Fruit fly (Drosophila melanogaster): ENCODE measurements around the gene CG13085.
A peak's percentile ranks its signal among the peaks of the same experiment; 100 is the strongest.

- TF ChIP-seq Hr4 (GFP tag; optimal IDR thresholded peaks at IDR 0.05) (peak; percentile 81), dac (GFP tag; optimal IDR thresholded peaks at IDR 0.05) (peak; percentile 67), CG8632 (GFP tag; optimal IDR thresholded peaks at IDR 0.05) (peak; percentile 21), Eip93F (GFP tag; optimal IDR thresholded peaks at IDR 0.05) (no peak), Lpt (GFP tag; optimal IDR thresholded peaks at IDR 0.05) (no peak), CG6854 (GFP tag; optimal IDR thresholded peaks at IDR 0.05) (no peak), Sox102F (GFP tag; optimal IDR thresholded peaks at IDR 0.05) (peak; percentile 16), Hr39 (GFP tag; optimal IDR thresholded peaks at IDR 0.05) (peak; percentile 14), CG1621 (tag; optimal IDR thresholded peaks at IDR 0.05) (peak; percentile 59), Eip78C (GFP tag) (peak; percentile 92), Ets96B (tag; optimal IDR thresholded peaks at IDR 0.05) (peak; percentile 81), pdm3 (GFP tag; optimal IDR thresholded peaks at IDR 0.05) (peak; percentile 61), Sox14 (GFP tag; optimal IDR thresholded peaks at IDR 0.05) (peak; percentile 77)
Measured at dm6 chr2L:19439598-19440230, 15.9 kb downstream of the CG13085 start.
